Worm (Caenorhabditis elegans) whole organism, L2 larva: ENCODE data around the gene ger-1.

Experiments used
- aly-2 ChIP-seq: fragments of 150-350 bp; optimal IDR thresholded peaks from 2 replicates; lab custom pipeline; 2014; ENCODE audit warnings: missing biosample characterization, missing genetic modification characterization
- egl-27 ChIP-seq: sonication (generic microtip); optimal IDR thresholded peaks from 3 replicates; lab custom pipeline; 2017; ENCODE audit warnings: missing biosample characterization, missing genetic modification reagents, missing genetic modification characterization
- elt-3 ChIP-seq: sonication (generic microtip); optimal IDR thresholded peaks from 2 replicates; lab custom pipeline; 2017; ENCODE audit warnings: missing biosample characterization, missing genetic modification characterization
- lin-11 ChIP-seq: fragments of 150-350 bp; sonication (generic microtip); optimal IDR thresholded peaks from 2 replicates; lab custom pipeline; 2014; ENCODE audit warnings: missing biosample characterization, missing genetic modification characterization, inconsistent platforms, mixed read lengths
- lin-39 ChIP-seq: fragments of 150-350 bp; optimal IDR thresholded peaks from 2 replicates; lab custom pipeline; 2014; ENCODE audit warnings: missing biosample characterization, missing genetic modification reagents, missing genetic modification characterization
- lsy-2 ChIP-seq, 2 experiments: fragments of 150-350 bp in 1 of 2; sonication (generic microtip) in 1 of 2; optimal IDR thresholded peaks; 2 replicates each; lab custom pipeline; 2014 to 2017; ENCODE audit warnings: missing biosample characterization in 2 of 2, missing genetic modification characterization in 2 of 2
- nhr-237 ChIP-seq: fragments of 150-350 bp; optimal IDR thresholded peaks from 2 replicates; lab custom pipeline; 2014; ENCODE audit warnings: missing biosample characterization, missing genetic modification characterization
- skn-1 ChIP-seq: sonication (generic microtip); optimal IDR thresholded peaks from 2 replicates; lab custom pipeline; 2017; ENCODE audit warnings: missing biosample characterization, missing genetic modification characterization
- snpc-4 ChIP-seq: fragments of 150-350 bp; optimal IDR thresholded peaks from 2 replicates; lab custom pipeline; 2014; ENCODE audit warnings: missing biosample characterization, missing genetic modification characterization
- ztf-11 ChIP-seq: sonication (generic microtip); optimal IDR thresholded peaks from 2 replicates; lab custom pipeline; 2017; ENCODE audit warnings: missing biosample characterization, missing genetic modification characterization

ce11 chrIII:7060531-7061095 lies 6.7 kb downstream of the ger-1 start, which contains the start of gene egg-2:
- TF ChIP-seq egl-27 (tag; lab: Kevin White, UChicago) (no peak), ztf-11 (no peak), lsy-2 (tag; optimal IDR thresholded peaks at IDR 0.05; lab: Kevin White, UChicago) (no peak), aly-2 (tag; lab: Kevin White, UChicago) (no peak), lin-39 (tag; lab: Kevin White, UChicago) (no peak), snpc-4 (tag; lab: Kevin White, UChicago) (no peak), skn-1 (tag; lab: Kevin White, UChicago) (no peak), nhr-237 (no peak), elt-3 (tag; lab: Kevin White, UChicago) (no peak), lin-11 (tag; lab: Kevin White, UChicago) (no peak)
